Fruit fly (Drosophila melanogaster) whole organism, pupa: ENCODE results near the gene CG31029.

ENCODE experiments used
- CG10348 ChIP-seq: fragments of 200-800 bp; sonication (Bioruptor generic); IDR thresholded peaks from 2 replicates; pipeline ENCODE4 v1.3.6; 2022; ENCODE audit warnings: missing biosample characterization, missing genetic modification characterization
- CG12605 ChIP-seq: fragments of 200-800 bp; sonication (Bioruptor generic); IDR thresholded peaks from 2 replicates; pipeline ENCODE4 v1.3.6; 2022; ENCODE audit warnings: missing biosample characterization, missing genetic modification characterization
- CG13204 ChIP-seq: fragments of 200-800 bp; sonication (Bioruptor generic); optimal IDR thresholded peaks from 2 replicates; lab custom pipeline; 2018; ENCODE audit warnings: missing biosample characterization, mild to moderate bottlenecking, missing genetic modification characterization, moderate library complexity
- CG14655 ChIP-seq: fragments of 200-800 bp; sonication (Bioruptor generic); optimal IDR thresholded peaks from 3 replicates; lab custom pipeline; 2017; ENCODE audit warnings: mild to moderate bottlenecking, missing biosample characterization, missing genetic modification reagents, missing genetic modification characterization
- CG15710 ChIP-seq: fragments of 200-800 bp; sonication (Bioruptor generic); optimal IDR thresholded peaks from 2 replicates; lab custom pipeline; 2018; ENCODE audit warnings: missing biosample characterization, mild to moderate bottlenecking, missing genetic modification characterization, moderate library complexity
- CG17806 ChIP-seq: fragments of 200-800 bp; sonication (Bioruptor generic); optimal IDR thresholded peaks from 2 replicates; lab custom pipeline; 2018; ENCODE audit warnings: missing biosample characterization, mild to moderate bottlenecking, missing genetic modification characterization, moderate library complexity
- CG32121 ChIP-seq: fragments of 200-800 bp; sonication (Bioruptor generic); IDR thresholded peaks from 2 replicates; pipeline ENCODE4 v1.3.6; 2022; ENCODE audit warnings: missing biosample characterization, missing genetic modification characterization
- CG34367 ChIP-seq: fragments of 200-800 bp; sonication (Bioruptor generic); optimal IDR thresholded peaks from 2 replicates; lab custom pipeline; 2018; ENCODE audit warnings: missing biosample characterization, mild to moderate bottlenecking, missing genetic modification characterization
- CG4496 ChIP-seq: fragments of 200-800 bp; sonication (Bioruptor generic); IDR thresholded peaks from 3 replicates; pipeline ENCODE4 v1.3.6; 2022; ENCODE audit warnings: missing biosample characterization, missing genetic modification characterization
- CG8159 ChIP-seq: fragments of 200-800 bp; sonication (Bioruptor generic); optimal IDR thresholded peaks from 3 replicates; lab custom pipeline; 2018; ENCODE audit warnings: missing biosample characterization, mild to moderate bottlenecking, missing genetic modification characterization, moderate library complexity
- CG8301 ChIP-seq: fragments of 200-800 bp; sonication (Bioruptor generic); optimal IDR thresholded peaks from 2 replicates; lab custom pipeline; 2018; ENCODE audit warnings: missing biosample characterization, mild to moderate bottlenecking, missing genetic modification characterization
- CG9948 ChIP-seq: fragments of 200-800 bp; sonication (Bioruptor generic); optimal IDR thresholded peaks from 2 replicates; lab custom pipeline; 2018; ENCODE audit warnings: missing biosample characterization, mild to moderate bottlenecking, missing genetic modification characterization, moderate library complexity
- D1 ChIP-seq: fragments of 200-800 bp; sonication (Bioruptor generic); optimal IDR thresholded peaks from 2 replicates; lab custom pipeline; 2018; ENCODE audit warnings: missing biosample characterization, mild to moderate bottlenecking, missing genetic modification characterization, moderate library complexity
- EcR ChIP-seq: fragments of 200-800 bp; sonication (Bioruptor generic); optimal IDR thresholded peaks from 3 replicates; lab custom pipeline; 2019; ENCODE audit warnings: missing biosample characterization, missing genetic modification characterization, mild to moderate bottlenecking, moderate library complexity, missing genetic modification reagents
- Ets98B ChIP-seq: fragments of 200-800 bp; sonication (Bioruptor generic); IDR thresholded peaks from 2 replicates; pipeline ENCODE4 v1.3.6; 2022; ENCODE audit warnings: missing biosample characterization, missing genetic modification characterization
- Pif1A ChIP-seq: fragments of 200-800 bp; sonication (Bioruptor generic); optimal IDR thresholded peaks from 3 replicates; lab custom pipeline; 2016; ENCODE audit warnings: missing biosample characterization, missing genetic modification characterization
- Pif1B ChIP-seq: fragments of 200-800 bp; sonication (Bioruptor generic); optimal IDR thresholded peaks from 3 replicates; lab custom pipeline; 2016; ENCODE audit warnings: missing biosample characterization, missing genetic modification characterization
- Snoo ChIP-seq: fragments of 200-800 bp; sonication (Bioruptor generic); optimal IDR thresholded peaks from 3 replicates; lab custom pipeline; 2017; ENCODE audit warnings: missing biosample characterization, mild to moderate bottlenecking, missing genetic modification characterization, inconsistent platforms
- fd96Ca ChIP-seq: fragments of 200-800 bp; sonication (Bioruptor generic); IDR thresholded peaks from 3 replicates; pipeline ENCODE4 v1.3.6; 2022; ENCODE audit warnings: missing biosample characterization, missing genetic modification characterization
- gl ChIP-seq: fragments of 200-800 bp; sonication (Bioruptor generic); optimal IDR thresholded peaks from 2 replicates; lab custom pipeline; 2018; ENCODE audit warnings: missing biosample characterization, mild to moderate bottlenecking, missing genetic modification characterization
- rn ChIP-seq: fragments of 200-800 bp; sonication (Bioruptor generic); IDR thresholded peaks from 2 replicates; pipeline ENCODE4 v1.3.6; 2022; ENCODE audit warnings: missing biosample characterization, missing genetic modification characterization

The CG31029 gene

dm6 chr3R:30149506-30149905 is 17.3 kb upstream of the CG31029 start, which contains the start of gene AdoR:
TSS of gene AdoR (minus strand) at chr3R:30149606.
- no peak for TF ChIP-seq EcR (GFP tag; lab: Kevin White, UChicago)
- TF ChIP-seq rn (GFP tag; lab: Robert Waterston, UW) = no peak
- no peak for TF ChIP-seq CG12605 (GFP tag; lab: Robert Waterston, UW)
- TF ChIP-seq CG13204 (GFP tag; lab: Kevin White, UChicago) = no peak
- TF ChIP-seq CG14655 (GFP tag; lab: Kevin White, UChicago) = no peak
- no peak for TF ChIP-seq CG8301 (tag; lab: Kevin White, UChicago)
- TF ChIP-seq Ets98B = no peak
- TF ChIP-seq Pif1A (GFP tag; lab: Kevin White, UChicago) = no peak
- TF ChIP-seq CG15710 (tag; lab: Kevin White, UChicago) = no peak
- TF ChIP-seq CG9948 = no peak
- TF ChIP-seq gl = no peak
- no peak for TF ChIP-seq CG8159
- no peak for TF ChIP-seq Snoo
- TF ChIP-seq CG10348 (GFP tag; lab: Robert Waterston, UW) = no peak
- no peak for TF ChIP-seq CG34367 (tag; lab: Kevin White, UChicago)
- TF ChIP-seq CG17806 (tag; lab: Kevin White, UChicago) = no peak
- no peak for TF ChIP-seq Pif1B (GFP tag; lab: Kevin White, UChicago)

- 0 out of 3 replicates have a peak, but pooled peaks have one; percentile 12 for TF ChIP-seq fd96Ca (GFP tag; lab: Robert Waterston, UW)
- TF ChIP-seq CG9948 = peak; percentile 25
- no peak for TF ChIP-seq CG12605 (GFP tag; lab: Robert Waterston, UW)
- no peak for TF ChIP-seq D1
- no peak for TF ChIP-seq CG14655 (GFP tag; lab: Kevin White, UChicago)
- no peak for TF ChIP-seq Pif1B (GFP tag; lab: Kevin White, UChicago)
- no peak for TF ChIP-seq rn (GFP tag; lab: Robert Waterston, UW)
- TF ChIP-seq EcR (GFP tag; lab: Kevin White, UChicago) = no peak
- TF ChIP-seq CG8159 = no peak
- TF ChIP-seq CG15710 (tag; lab: Kevin White, UChicago) = peak; percentile 29
- peak; percentile 73 for TF ChIP-seq Ets98B
- no peak for TF ChIP-seq CG10348 (GFP tag; lab: Robert Waterston, UW)
- no peak for TF ChIP-seq CG32121 (GFP tag; lab: Robert Waterston, UW)
- TF ChIP-seq CG8301 (tag; lab: Kevin White, UChicago) = no peak
- TF ChIP-seq CG4496 = peak; percentile 66; the same call in 2 of the 3 replicates
- TF ChIP-seq gl = no peak
- TF ChIP-seq CG34367 (tag; lab: Kevin White, UChicago) = peak; percentile 49
- no peak for TF ChIP-seq Pif1A (GFP tag; lab: Kevin White, UChicago)
- TF ChIP-seq Snoo = no peak
- no peak for TF ChIP-seq CG17806 (tag; lab: Kevin White, UChicago)
- TF ChIP-seq CG13204 (GFP tag; lab: Kevin White, UChicago) = no peak
- TF ChIP-seq, all 21 proteins: peak for 6
These were observed 2.2 kb upstream of the CG31029 start, which contains the start of gene Tpi for dm6 chr3R:30134063-30135047. TSS of gene Tpi (minus strand) at chr3R:30134599.

dm6 chr3R:30129019-30129418 is 3.2 kb downstream of the CG31029 start, which contains the start of gene Ppi1:
TSS of gene Ppi1 (minus strand) at chr3R:30129119.
- TF ChIP-seq Pif1A (GFP tag; lab: Kevin White, UChicago) (no peak), CG9948 (no peak), Ets98B (no peak), CG14655 (GFP tag; lab: Kevin White, UChicago) (no peak), CG10348 (GFP tag; lab: Robert Waterston, UW) (no peak), CG34367 (tag; lab: Kevin White, UChicago) (no peak), CG8301 (tag; lab: Kevin White, UChicago) (no peak), Pif1B (GFP tag; lab: Kevin White, UChicago) (no peak), EcR (GFP tag; lab: Kevin White, UChicago) (no peak), gl (no peak), CG8159 (no peak), D1 (no peak)
- TF ChIP-seq, all 21 proteins: peak for 0

- TF ChIP-seq CG32121 (GFP tag; lab: Robert Waterston, UW) = no peak
- no peak for TF ChIP-seq Snoo
- TF ChIP-seq CG13204 (GFP tag; lab: Kevin White, UChicago) = no peak
- TF ChIP-seq fd96Ca (GFP tag; lab: Robert Waterston, UW) = no peak
- no peak for TF ChIP-seq CG12605 (GFP tag; lab: Robert Waterston, UW)
- TF ChIP-seq gl = no peak
- no peak for TF ChIP-seq D1
- TF ChIP-seq CG14655 (GFP tag; lab: Kevin White, UChicago) = no peak
- TF ChIP-seq CG8159 = no peak
- TF ChIP-seq rn (GFP tag; lab: Robert Waterston, UW) = no peak
- no peak for TF ChIP-seq Ets98B
- no peak for TF ChIP-seq CG17806 (tag; lab: Kevin White, UChicago)
These were observed 7.6 kb downstream of the CG31029 start, which contains the start of gene CG45073 for dm6 chr3R:30124635-30125034. TSS of gene CG45073 (minus strand) at chr3R:30124735.

- TF ChIP-seq gl = no peak
These were observed 9.0 kb downstream of the CG31029 start, which contains the start of gene CG45072 for dm6 chr3R:30123163-30123562. TSS of gene CG45072 (minus strand) at chr3R:30123263.

- TF ChIP-seq CG32121 (GFP tag; lab: Robert Waterston, UW) (no peak), CG17806 (tag; lab: Kevin White, UChicago) (no peak), CG8159 (no peak), CG8301 (tag; lab: Kevin White, UChicago) (no peak), Ets98B (no peak), D1 (no peak), CG15710 (tag; lab: Kevin White, UChicago) (no peak), Pif1B (GFP tag; lab: Kevin White, UChicago) (no peak)
These were observed 10.5 kb downstream of the CG31029 start for dm6 chr3R:30121731-30122130.
